Fruit fly (Drosophila melanogaster) whole organism, embryonic: ENCODE data around the gene CG11562.

Source experiments
- Asciz ChIP-seq: fragments of 200-800 bp; sonication (Bioruptor generic); optimal IDR thresholded peaks from 2 replicates; lab custom pipeline; 2017; ENCODE audit warnings: missing biosample characterization, mild to moderate bottlenecking, missing genetic modification characterization, missing genetic modification reagents
- Bdp1 ChIP-seq: fragments of 200-800 bp; sonication (Bioruptor generic); optimal IDR thresholded peaks from 3 replicates; lab custom pipeline; 2016; ENCODE audit warnings: missing biosample characterization, missing genetic modification characterization
- CG10366 ChIP-seq: fragments of 200-800 bp; sonication (Bioruptor generic); IDR thresholded peaks from 2 replicates; pipeline ENCODE4 v1.3.6; 2022; ENCODE audit warnings: missing biosample characterization, missing genetic modification characterization
- CG10959 ChIP-seq: fragments of 200-800 bp; sonication (Bioruptor generic); IDR thresholded peaks from 2 replicates; pipeline ENCODE4 v1.3.6; 2022; ENCODE audit warnings: missing biosample characterization, missing genetic modification characterization
- CG11247 ChIP-seq: fragments of 200-800 bp; sonication (Bioruptor generic); IDR thresholded peaks from 2 replicates; pipeline ENCODE4 v1.3.6; 2022; ENCODE audit warnings: missing biosample characterization, missing genetic modification characterization
- CG11560 ChIP-seq: fragments of 200-800 bp; sonication (Bioruptor generic); IDR thresholded peaks from 3 replicates; pipeline ENCODE4 v1.3.6; 2022; ENCODE audit warnings: missing biosample characterization, missing genetic modification characterization
- CG12155 ChIP-seq: fragments of 200-800 bp; sonication (Bioruptor generic); optimal IDR thresholded peaks from 3 replicates; lab custom pipeline; 2016; ENCODE audit warnings: missing biosample characterization, missing genetic modification characterization
- CG12219 ChIP-seq: fragments of 200-800 bp; sonication (Bioruptor generic); optimal IDR thresholded peaks from 3 replicates; lab custom pipeline; 2018; ENCODE audit warnings: missing biosample characterization, mild to moderate bottlenecking, missing genetic modification characterization
- CG14667 ChIP-seq: fragments of 200-800 bp; sonication (Bioruptor generic); IDR thresholded peaks from 2 replicates; pipeline ENCODE4 v1.3.6; 2022; ENCODE audit warnings: missing biosample characterization, missing genetic modification characterization
- CG15479 ChIP-seq: fragments of 200-800 bp; sonication (Bioruptor generic); optimal IDR thresholded peaks from 3 replicates; lab custom pipeline; 2019; ENCODE audit warnings: missing biosample characterization, mild to moderate bottlenecking, missing genetic modification characterization, moderate library complexity
- CG1602 ChIP-seq: fragments of 200-800 bp; sonication (Bioruptor generic); optimal IDR thresholded peaks from 3 replicates; lab custom pipeline; 2016; ENCODE audit warnings: missing biosample characterization, missing genetic modification characterization
- CG16779 ChIP-seq: fragments of 200-800 bp; sonication (Bioruptor generic); IDR thresholded peaks from 2 replicates; pipeline ENCODE4 v1.3.6; 2022; ENCODE audit warnings: missing biosample characterization, missing genetic modification characterization
- CG17359 ChIP-seq: fragments of 200-800 bp; sonication (Bioruptor generic); optimal IDR thresholded peaks from 3 replicates; lab custom pipeline; 2018; ENCODE audit warnings: missing biosample characterization, mild to moderate bottlenecking, missing genetic modification characterization, moderate library complexity
- CG18764 ChIP-seq: fragments of 200-800 bp; sonication (Bioruptor generic); optimal IDR thresholded peaks from 3 replicates; lab custom pipeline; 2016; ENCODE audit warnings: missing biosample characterization, missing genetic modification characterization
- CG2129 ChIP-seq: fragments of 200-800 bp; sonication (Bioruptor generic); IDR thresholded peaks from 2 replicates; pipeline ENCODE4 v1.3.6; 2022; ENCODE audit warnings: missing biosample characterization, missing genetic modification characterization; ENCODE audit not compliant: partially characterized antibody
- CG2889 ChIP-seq: fragments of 200-800 bp; sonication (Bioruptor generic); IDR thresholded peaks from 3 replicates; pipeline ENCODE4 v1.3.6; 2022; ENCODE audit warnings: missing biosample characterization, missing genetic modification characterization
- CG30431 ChIP-seq: fragments of 200-800 bp; sonication (Bioruptor generic); optimal IDR thresholded peaks from 2 replicates; lab custom pipeline; 2017; ENCODE audit warnings: missing biosample characterization, missing genetic modification characterization
- CG32767 ChIP-seq: fragments of 200-800 bp; sonication (Bioruptor generic); IDR thresholded peaks from 2 replicates; pipeline ENCODE4 v1.3.6; 2022; ENCODE audit warnings: missing biosample characterization, missing genetic modification characterization
- CG33213 ChIP-seq: fragments of 200-800 bp; sonication (Bioruptor generic); optimal IDR thresholded peaks from 3 replicates; lab custom pipeline; 2016; ENCODE audit warnings: missing biosample characterization, missing genetic modification characterization
- CG34224 ChIP-seq: fragments of 200-800 bp; sonication (Bioruptor generic); IDR thresholded peaks from 3 replicates; pipeline ENCODE4 v1.3.6; 2022; ENCODE audit warnings: missing biosample characterization, missing genetic modification characterization; ENCODE audit not compliant: partially characterized antibody
- CG6254 ChIP-seq: fragments of 200-800 bp; sonication (Bioruptor generic); optimal IDR thresholded peaks from 3 replicates; lab custom pipeline; 2017; ENCODE audit warnings: mild to moderate bottlenecking, missing biosample characterization, missing genetic modification reagents, missing genetic modification characterization
- CG7271 ChIP-seq: fragments of 200-800 bp; sonication (Bioruptor generic); optimal IDR thresholded peaks from 2 replicates; lab custom pipeline; 2018; ENCODE audit warnings: missing biosample characterization, mild to moderate bottlenecking, missing genetic modification characterization, moderate library complexity
- CTCF ChIP-seq: fragments of 200-800 bp; sonication (Bioruptor generic); optimal IDR thresholded peaks from 2 replicates; lab custom pipeline; 2017; ENCODE audit warnings: missing biosample characterization, mild to moderate bottlenecking, missing genetic modification characterization, moderate library complexity
- CrebB ChIP-seq: fragments of 200-800 bp; sonication (Bioruptor generic); optimal IDR thresholded peaks from 3 replicates; lab custom pipeline; 2018; ENCODE audit warnings: missing biosample characterization, mild to moderate bottlenecking, missing genetic modification characterization
- D ChIP-seq, 2 experiments: fragments of 200-800 bp in 1 of 2; fragments of >200 bp in 1 of 2; sonication (Bioruptor generic) in 1 of 2; optimal IDR thresholded peaks; 2 replicates in 1 of 2; 3 replicates in 1 of 2; lab custom pipeline; 2017; ENCODE audit warnings: mild to moderate bottlenecking in 1 of 2, missing biosample characterization in 1 of 2, missing genetic modification characterization in 1 of 2, missing genetic modification reagents in 1 of 2
- Dip2 ChIP-seq: fragments of 200-800 bp; sonication (Bioruptor generic); IDR thresholded peaks from 2 replicates; pipeline ENCODE4 v1.3.6; 2022; ENCODE audit warnings: missing biosample characterization, missing genetic modification characterization
- Ets65A ChIP-seq: fragments of 200-800 bp; sonication (Bioruptor generic); peaks from one replicate; lab custom pipeline; 2016; ENCODE audit warnings: missing biosample characterization, missing genetic modification characterization
- Hmx ChIP-seq: fragments of 200-800 bp; sonication (Bioruptor generic); optimal IDR thresholded peaks from 2 replicates; lab custom pipeline; 2016; ENCODE audit warnings: missing biosample characterization, missing genetic modification characterization
- Nf-YA ChIP-seq: fragments of 200-800 bp; sonication (Bioruptor generic); IDR thresholded peaks from 2 replicates; pipeline ENCODE4 v1.3.6; 2022; ENCODE audit warnings: missing biosample characterization, missing genetic modification characterization
- Opbp ChIP-seq: fragments of 200-800 bp; sonication (Bioruptor generic); IDR thresholded peaks from 3 replicates; pipeline ENCODE4 v1.3.6; 2022; ENCODE audit warnings: missing biosample characterization, missing genetic modification characterization; ENCODE audit not compliant: partially characterized antibody
- TFAM ChIP-seq: fragments of 200-800 bp; sonication (Bioruptor generic); optimal IDR thresholded peaks from 2 replicates; lab custom pipeline; 2017; ENCODE audit warnings: missing biosample characterization, missing genetic modification characterization, inconsistent platforms
- Taf1 ChIP-seq: fragments of 200-800 bp; sonication (Bioruptor generic); IDR thresholded peaks from 2 replicates; pipeline ENCODE4 v1.3.6; 2022; ENCODE audit warnings: missing biosample characterization, missing genetic modification characterization
- Vsx1 ChIP-seq: fragments of 200-800 bp; sonication (Bioruptor generic); optimal IDR thresholded peaks from 2 replicates; lab custom pipeline; 2017; ENCODE audit warnings: missing biosample characterization, mild to moderate bottlenecking, missing genetic modification characterization, missing genetic modification reagents
- amos ChIP-seq: fragments of 200-800 bp; sonication (Bioruptor generic); IDR thresholded peaks from 2 replicates; pipeline ENCODE4 v1.3.6; 2022; ENCODE audit warnings: missing biosample characterization, missing genetic modification characterization; ENCODE audit not compliant: partially characterized antibody
- chif ChIP-seq, 2 experiments: fragments of 200-800 bp; sonication (Bioruptor generic); optimal IDR thresholded peaks; 3 replicates each; lab custom pipeline; 2016; ENCODE audit warnings: missing biosample characterization in 2 of 2, missing genetic modification characterization in 2 of 2
- chinmo ChIP-seq: fragments of 200-800 bp; sonication (Bioruptor generic); IDR thresholded peaks from 4 replicates; pipeline ENCODE4 v1.3.6; 2022; ENCODE audit warnings: missing biosample characterization, missing genetic modification characterization; ENCODE audit not compliant: partially characterized antibody
- da ChIP-seq: fragments of 200-800 bp; sonication (Bioruptor generic); optimal IDR thresholded peaks from 2 replicates; lab custom pipeline; 2016; ENCODE audit warnings: missing biosample characterization, missing genetic modification characterization
- disco-r ChIP-seq: fragments of 200-800 bp; sonication (Bioruptor generic); optimal IDR thresholded peaks from 2 replicates; lab custom pipeline; 2016; ENCODE audit warnings: missing biosample characterization, missing genetic modification characterization
- dysf ChIP-seq: fragments of 200-800 bp; sonication (Bioruptor generic); IDR thresholded peaks from 3 replicates; pipeline ENCODE4 v1.3.6; 2022; ENCODE audit warnings: missing biosample characterization, missing genetic modification characterization
- ems ChIP-seq: fragments of 200-800 bp; sonication (Bioruptor generic); optimal IDR thresholded peaks from 3 replicates; lab custom pipeline; 2016; ENCODE audit warnings: missing biosample characterization, missing genetic modification characterization
- grn ChIP-seq: fragments of 200-800 bp; sonication (Bioruptor generic); optimal IDR thresholded peaks from 3 replicates; lab custom pipeline; 2017; ENCODE audit warnings: missing biosample characterization, missing genetic modification characterization
- insv ChIP-seq, 2 experiments: fragments of 200-800 bp; sonication (Bioruptor generic); optimal IDR thresholded peaks; 3 replicates each; lab custom pipeline; 2016 to 2018; ENCODE audit warnings: missing biosample characterization in 2 of 2, missing genetic modification characterization in 2 of 2
- kni ChIP-seq: fragments of 200-800 bp; sonication (Bioruptor generic); optimal IDR thresholded peaks from 3 replicates; lab custom pipeline; 2017; ENCODE audit warnings: mild to moderate bottlenecking, missing biosample characterization, missing genetic modification reagents, missing genetic modification characterization
- lilli ChIP-seq: fragments of 200-800 bp; sonication (Bioruptor generic); optimal IDR thresholded peaks from 3 replicates; lab custom pipeline; 2016; ENCODE audit warnings: missing biosample characterization, missing genetic modification characterization
- mirr ChIP-seq: fragments of 200-800 bp; sonication (Bioruptor generic); optimal IDR thresholded peaks from 3 replicates; lab custom pipeline; 2018; ENCODE audit warnings: missing biosample characterization, mild to moderate bottlenecking, missing genetic modification characterization
- pho ChIP-seq: fragments of 200-800 bp; sonication (Bioruptor generic); optimal IDR thresholded peaks from 2 replicates; lab custom pipeline; 2016; ENCODE audit warnings: missing biosample characterization, missing genetic modification characterization
- pum ChIP-seq: fragments of 200-800 bp; sonication (Bioruptor generic); optimal IDR thresholded peaks from 2 replicates; lab custom pipeline; 2016; ENCODE audit warnings: missing biosample characterization, missing genetic modification characterization
- rib ChIP-seq: fragments of 200-800 bp; sonication (Bioruptor generic); IDR thresholded peaks from 2 replicates; pipeline ENCODE4 v1.3.6; 2022; ENCODE audit warnings: missing biosample characterization, missing genetic modification characterization
- sima ChIP-seq: fragments of 200-800 bp; sonication (Bioruptor generic); optimal IDR thresholded peaks from 2 replicates; lab custom pipeline; 2016; ENCODE audit warnings: missing biosample characterization, missing genetic modification characterization
- sr ChIP-seq: fragments of 200-800 bp; sonication (Bioruptor generic); IDR thresholded peaks from 3 replicates; pipeline ENCODE4 v1.3.6; 2022; ENCODE audit warnings: missing biosample characterization, missing genetic modification characterization
- tap ChIP-seq: fragments of 200-800 bp; optimal IDR thresholded peaks from 3 replicates; lab custom pipeline; 2019; ENCODE audit warnings: missing biosample characterization, mild to moderate bottlenecking, missing genetic modification characterization, moderate library complexity
- vfl ChIP-seq: fragments of 200-800 bp; sonication (Bioruptor generic); optimal IDR thresholded peaks from 2 replicates; lab custom pipeline; 2016; ENCODE audit warnings: missing biosample characterization, missing genetic modification characterization

The CG11562 gene

dm6 chr2L:246656-247340 lies 45.4 kb upstream of the CG11562 start (continued):
- TF ChIP-seq vfl (GFP tag; lab: Kevin White, UChicago) (no peak), CG14667 (no peak), CG6254 (GFP tag; lab: Kevin White, UChicago) (no peak), kni (GFP tag; lab: Kevin White, UChicago) (peak; percentile 74), Bdp1 (no peak), TFAM (GFP tag; lab: Kevin White, UChicago) (no peak), sr (GFP tag; lab: Robert Waterston, UW) (no peak), CG12219 (GFP tag; lab: Kevin White, UChicago) (no peak), CTCF (GFP tag; lab: Kevin White, UChicago) (no peak), grn (GFP tag; lab: Kevin White, UChicago) (no peak), pum (no peak), CG12155 (GFP tag; lab: Kevin White, UChicago) (peak; percentile 86), CG17359 (tag; lab: Kevin White, UChicago) (no peak), lilli (GFP tag; lab: Kevin White, UChicago) (no peak), Asciz (GFP tag; lab: Kevin White, UChicago) (no peak), sima (GFP tag; lab: Kevin White, UChicago) (no peak), mirr (GFP tag; lab: Kevin White, UChicago) (peak; percentile 41), Ets65A (GFP tag; lab: Kevin White, UChicago) (no peak), CG16779 (no peak), CG10959 (GFP tag; lab: Robert Waterston, UW) (no peak), amos (no peak; the same call in 1 of the 2 replicates), CG30431 (no peak), Vsx1 (GFP tag; lab: Kevin White, UChicago) (no peak), insv (GFP tag; optimal IDR thresholded peaks at IDR 0.05; lab: Kevin White, UChicago) (no peak), chif (GFP tag; optimal IDR thresholded peaks at IDR 0.05; lab: Kevin White, UChicago) (no peak), Nf-YA (GFP tag; lab: Robert Waterston, UW) (0 out of 2 replicates have a peak, but pooled peaks have one; percentile 2), dysf (GFP tag; lab: Robert Waterston, UW) (no peak), Opbp (GFP tag; lab: Robert Waterston, UW) (no peak), CG11560 (no peak), CG32767 (GFP tag; lab: Robert Waterston, UW) (no peak), CG11247 (GFP tag; lab: Robert Waterston, UW) (no peak), CG2889 (GFP tag; lab: Robert Waterston, UW) (no peak), ems (no peak), Taf1 (GFP tag; lab: Robert Waterston, UW) (no peak), D (optimal IDR thresholded peaks at IDR 0.05; lab: Kevin White, UChicago) (no peak), D (GFP tag; optimal IDR thresholded peaks at IDR 0.05; lab: Kevin White, UChicago) (no peak), CG33213 (GFP tag; lab: Kevin White, UChicago) (no peak)

- no peak for TF ChIP-seq Dip2 (GFP tag; lab: Robert Waterston, UW)
- TF ChIP-seq pho: no peak
- no peak for TF ChIP-seq CG10959 (GFP tag; lab: Robert Waterston, UW)
- TF ChIP-seq chinmo (GFP tag; lab: Robert Waterston, UW): peak; percentile 70; the same call in 2 of the 4 replicates
- TF ChIP-seq disco-r (GFP tag; lab: Kevin White, UChicago): no peak
- no peak for TF ChIP-seq CG1602 (GFP tag; lab: Kevin White, UChicago)
- no peak for TF ChIP-seq CG18764 (GFP tag; lab: Kevin White, UChicago)
- no peak for TF ChIP-seq CG10366
- TF ChIP-seq Hmx (GFP tag; lab: Kevin White, UChicago): no peak
- peak; percentile 15 for TF ChIP-seq CG15479 (GFP tag; lab: Kevin White, UChicago)
- TF ChIP-seq CG2129 (GFP tag; lab: Robert Waterston, UW): 0 out of 2 replicates have a peak, but pooled peaks have one; percentile 19
- TF ChIP-seq TFAM (GFP tag; lab: Kevin White, UChicago): no peak
- TF ChIP-seq CG34224 (GFP tag; lab: Robert Waterston, UW): peak; percentile 7; the same call in 1 of the 3 replicates
- no peak for TF ChIP-seq CrebB (tag; lab: Kevin White, UChicago)
- no peak for TF ChIP-seq tap (tag; lab: Kevin White, UChicago)
- no peak for TF ChIP-seq CG7271 (tag; lab: Kevin White, UChicago)
- no peak for TF ChIP-seq da (GFP tag; lab: Kevin White, UChicago)
- peak; percentile 61; the same call in 1 of the 2 replicates for TF ChIP-seq rib
Observed at dm6 chr2L:247432-247831, 44.8 kb upstream of the CG11562 start.
